Worm (Caenorhabditis elegans) whole organism, L4 larva: ENCODE results near the gene F35H8.4.

Experiments
- F26F4.8 ChIP-seq: fragments of 200-800 bp; sonication (Bioruptor generic); conservative IDR thresholded peaks from 2 replicates; pipeline ENCODE4 v1.3.6; 2022; ENCODE audit warnings: missing genetic modification characterization, missing compliant biosample characterization
- R02D3.7 ChIP-seq: fragments of 150-350 bp; sonication (generic microtip); optimal IDR thresholded peaks from 3 replicates; lab custom pipeline; 2014; ENCODE audit warnings: missing biosample characterization, missing genetic modification characterization
- T20F7.1 ChIP-seq: fragments of 200-800 bp; sonication (Bioruptor generic); optimal IDR thresholded peaks from 2 replicates; lab custom pipeline; 2018; ENCODE audit warnings: mild to moderate bottlenecking, missing genetic modification characterization, missing compliant biosample characterization
- Y105C5A.15 ChIP-seq: fragments of 200-800 bp; sonication (Bioruptor generic); IDR thresholded peaks from 2 replicates; pipeline ENCODE4 v1.3.6; 2022; ENCODE audit warnings: missing genetic modification characterization, missing compliant biosample characterization
- Y48G9A.11 ChIP-seq: fragments of 200-800 bp; sonication (Bioruptor generic); IDR thresholded peaks from 2 replicates; pipeline ENCODE4 v1.3.6; 2022; ENCODE audit warnings: missing genetic modification reagents, missing genetic modification characterization, missing compliant biosample characterization
- aha-1 ChIP-seq: fragments of 150-350 bp; peaks from one replicate; lab custom pipeline; 2014; ENCODE audit warnings: missing biosample characterization, missing genetic modification characterization
- arid-1 ChIP-seq: fragments of 200-800 bp; sonication (Bioruptor generic); conservative IDR thresholded peaks from 2 replicates; pipeline ENCODE4 v1.3.6; 2022; ENCODE audit warnings: missing genetic modification reagents, missing genetic modification characterization, missing compliant biosample characterization
- ceh-28 ChIP-seq: fragments of 150-350 bp; optimal IDR thresholded peaks from 2 replicates; lab custom pipeline; 2014; ENCODE audit warnings: missing biosample characterization, missing genetic modification reagents, missing genetic modification characterization
- ceh-32 ChIP-seq: sonication (generic microtip); optimal IDR thresholded peaks from 2 replicates; lab custom pipeline; 2016; ENCODE audit warnings: mild to moderate bottlenecking, missing genetic modification characterization, missing compliant biosample characterization; ENCODE audit not compliant: poor library complexity
- cey-2 ChIP-seq: sonication (generic microtip); optimal IDR thresholded peaks from 3 replicates; lab custom pipeline; 2017; ENCODE audit warnings: missing genetic modification characterization, mild to moderate bottlenecking, missing compliant biosample characterization, antibody characterized with exemption, borderline replicate concordance; ENCODE audit not compliant: insufficient read depth
- dpl-1 ChIP-seq: fragments of 150-350 bp; optimal IDR thresholded peaks from 2 replicates; lab custom pipeline; 2014; ENCODE audit warnings: missing biosample characterization, missing genetic modification reagents, missing genetic modification characterization
- hif-1 ChIP-seq, 2 experiments: sonication (generic microtip); optimal IDR thresholded peaks; 2 replicates each; lab custom pipeline; 2016 to 2017; ENCODE audit warnings: missing compliant biosample characterization in 2 of 2, missing genetic modification characterization in 2 of 2, missing genetic modification reagents in 2 of 2, missing genotype in 2 of 2, mild to moderate bottlenecking in 1 of 2
- hlh-30 ChIP-seq: sonication (generic microtip); optimal IDR thresholded peaks from 2 replicates; lab custom pipeline; 2017; ENCODE audit warnings: antibody characterized with exemption, mild to moderate bottlenecking, missing genetic modification characterization, missing compliant biosample characterization; ENCODE audit not compliant: insufficient read depth
- jun-1 ChIP-seq: fragments of 150-350 bp; optimal IDR thresholded peaks from 2 replicates; lab custom pipeline; 2014; ENCODE audit warnings: missing biosample characterization, missing genetic modification reagents, missing genetic modification characterization
- lim-7 ChIP-seq: fragments of 200-800 bp; sonication (Bioruptor generic); IDR thresholded peaks from 2 replicates; pipeline ENCODE4 v1.3.6; 2022; ENCODE audit warnings: missing genetic modification characterization, missing compliant biosample characterization
- lin-38 ChIP-seq: fragments of 200-800 bp; sonication (Bioruptor generic); IDR thresholded peaks from 2 replicates; pipeline ENCODE4 v1.3.6; 2022; ENCODE audit warnings: missing genetic modification reagents, missing genetic modification characterization, missing compliant biosample characterization
- lir-3 ChIP-seq: sonication (generic microtip); optimal IDR thresholded peaks from 2 replicates; lab custom pipeline; 2016; ENCODE audit warnings: mild to moderate bottlenecking, missing genetic modification characterization, missing compliant biosample characterization
- mdt-29 ChIP-seq: fragments of 200-800 bp; sonication (Bioruptor generic); IDR thresholded peaks from 2 replicates; pipeline ENCODE4 v1.3.6; 2022; ENCODE audit warnings: missing genetic modification reagents, missing genetic modification characterization, missing compliant biosample characterization
- mes-2 ChIP-seq: sonication (generic microtip); optimal IDR thresholded peaks from 2 replicates; lab custom pipeline; 2016; ENCODE audit warnings: missing genotype, mild to moderate bottlenecking, missing genetic modification characterization, missing compliant biosample characterization; ENCODE audit not compliant: poor library complexity, severe bottlenecking
- nhr-102 ChIP-seq: sonication (generic microtip); optimal IDR thresholded peaks from 2 replicates; lab custom pipeline; 2016; ENCODE audit warnings: mild to moderate bottlenecking, missing genetic modification characterization, moderate library complexity, missing compliant biosample characterization
- nhr-237 ChIP-seq: sonication (generic microtip); optimal IDR thresholded peaks from 2 replicates; lab custom pipeline; 2017; ENCODE audit warnings: missing biosample characterization, missing genetic modification characterization
- pha-4 ChIP-seq, 2 experiments: fragments of 150-350 bp in 1 of 2; fragments of 200-800 bp in 1 of 2; sonication (Bioruptor generic) in 1 of 2; IDR thresholded peaks in 1 of 2; optimal IDR thresholded peaks in 1 of 2; 2 replicates each; pipeline versions ENCODE4 v1.3.6 to Lab custom; 2014 to 2022; ENCODE audit warnings: missing genetic modification characterization in 2 of 2, missing genetic modification reagents in 2 of 2, missing biosample characterization in 1 of 2, missing compliant biosample characterization in 1 of 2
- php-3 ChIP-seq: fragments of 200-800 bp; sonication (Bioruptor generic); IDR thresholded peaks from 2 replicates; pipeline ENCODE4 v1.3.6; 2022; ENCODE audit warnings: missing genetic modification reagents, missing genetic modification characterization, missing compliant biosample characterization
- pqm-1 ChIP-seq: sonication (generic microtip); optimal IDR thresholded peaks from 2 replicates; lab custom pipeline; 2017; ENCODE audit warnings: missing biosample characterization, missing genetic modification characterization
- rbr-2 ChIP-seq: sonication (generic microtip); optimal IDR thresholded peaks from 2 replicates; lab custom pipeline; 2016; ENCODE audit warnings: missing genotype, missing genetic modification characterization, missing compliant biosample characterization
- set-16 ChIP-seq: fragments of 200-800 bp; sonication (Bioruptor generic); IDR thresholded peaks from 2 replicates; pipeline ENCODE4 v1.3.6; 2022; ENCODE audit warnings: missing genetic modification reagents, missing genetic modification characterization, missing compliant biosample characterization
- spr-1 ChIP-seq: sonication (generic microtip); optimal IDR thresholded peaks from 2 replicates; lab custom pipeline; 2016; ENCODE audit warnings: mild to moderate bottlenecking, missing genetic modification characterization, missing compliant biosample characterization
- tra-1 ChIP-seq: fragments of 200-800 bp; sonication (Bioruptor generic); IDR thresholded peaks from 2 replicates; pipeline ENCODE4 v1.3.6; 2022; ENCODE audit warnings: missing genetic modification reagents, missing genetic modification characterization, missing compliant biosample characterization
- unc-130 ChIP-seq: sonication (generic microtip); optimal IDR thresholded peaks from 2 replicates; lab custom pipeline; 2016; ENCODE audit warnings: missing genetic modification reagents, missing genetic modification characterization, missing compliant biosample characterization
- unc-62 ChIP-seq, 3 experiments: fragments of 150-350 bp in 1 of 3; sonication (generic microtip); optimal IDR thresholded peaks in 2 of 3; peaks in 1 of 3; 1 replicate in 1 of 3; 2 replicates in 2 of 3; lab custom pipeline; 2014 to 2017; ENCODE audit warnings: missing biosample characterization in 3 of 3, missing genetic modification characterization in 3 of 3, missing genetic modification reagents in 3 of 3, missing genotype in 1 of 3
- vab-7 ChIP-seq: fragments of 200-800 bp; sonication (Bioruptor generic); IDR thresholded peaks from 2 replicates; pipeline ENCODE4 v1.3.6; 2022; ENCODE audit warnings: missing genetic modification reagents, missing genetic modification characterization, missing compliant biosample characterization
- zip-11 ChIP-seq: fragments of 200-800 bp; sonication (Bioruptor generic); IDR thresholded peaks from 2 replicates; pipeline ENCODE4 v1.3.6; 2022; ENCODE audit warnings: missing genetic modification characterization, missing compliant biosample characterization

F35H8.4 gene

DNA sequence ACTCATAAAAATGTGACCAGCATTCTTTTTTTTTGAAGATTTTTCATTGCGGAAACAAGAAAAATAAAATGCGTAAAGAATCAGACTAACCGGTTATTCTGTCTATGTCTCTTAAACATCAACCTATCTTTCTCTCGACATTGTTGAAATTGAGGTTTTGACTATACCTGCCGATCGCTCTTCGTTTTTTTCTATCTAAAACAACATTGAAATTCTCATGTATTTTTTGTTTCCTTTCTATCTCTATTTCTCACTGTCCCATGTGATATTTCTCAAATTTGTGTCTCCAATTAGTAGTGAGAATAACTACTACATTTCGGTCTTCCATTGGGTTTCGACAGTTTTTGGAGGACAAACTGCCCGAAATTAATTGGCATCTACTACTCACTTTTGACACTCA, 1.1 kb upstream of the F35H8.4 start (continued):
- TF ChIP-seq rbr-2 (tag; lab: Kevin White, UChicago) (no peak), ceh-28 (tag; lab: Kevin White, UChicago) (no peak), jun-1 (tag; lab: Kevin White, UChicago) (no peak), nhr-102 (no peak), hif-1 (tag; optimal IDR thresholded peaks at IDR 0.05; lab: Kevin White, UChicago) (no peak), php-3 (GFP tag; lab: Robert Waterston, UW) (no peak), F26F4.8 (GFP tag; lab: Robert Waterston, UW) (no peak), lin-38 (GFP tag; lab: Robert Waterston, UW) (no peak), mes-2 (tag; lab: Kevin White, UChicago) (no peak), mdt-29 (GFP tag; lab: Robert Waterston, UW) (no peak)

ce11 chrII:9558906-9559305, 923 bp downstream of the F35H8.4 start:
- TF ChIP-seq aha-1 (peak; percentile 66), unc-62 (GFP tag; optimal IDR thresholded peaks at IDR 0.05 in 1 of 2; lab: Kevin White, UChicago) (peak in 1 of 2 experiments; percentile 58), unc-62 (tag; optimal IDR thresholded peaks at IDR 0.05; lab: Kevin White, UChicago) (no peak), jun-1 (tag; lab: Kevin White, UChicago) (no peak)

DNA sequence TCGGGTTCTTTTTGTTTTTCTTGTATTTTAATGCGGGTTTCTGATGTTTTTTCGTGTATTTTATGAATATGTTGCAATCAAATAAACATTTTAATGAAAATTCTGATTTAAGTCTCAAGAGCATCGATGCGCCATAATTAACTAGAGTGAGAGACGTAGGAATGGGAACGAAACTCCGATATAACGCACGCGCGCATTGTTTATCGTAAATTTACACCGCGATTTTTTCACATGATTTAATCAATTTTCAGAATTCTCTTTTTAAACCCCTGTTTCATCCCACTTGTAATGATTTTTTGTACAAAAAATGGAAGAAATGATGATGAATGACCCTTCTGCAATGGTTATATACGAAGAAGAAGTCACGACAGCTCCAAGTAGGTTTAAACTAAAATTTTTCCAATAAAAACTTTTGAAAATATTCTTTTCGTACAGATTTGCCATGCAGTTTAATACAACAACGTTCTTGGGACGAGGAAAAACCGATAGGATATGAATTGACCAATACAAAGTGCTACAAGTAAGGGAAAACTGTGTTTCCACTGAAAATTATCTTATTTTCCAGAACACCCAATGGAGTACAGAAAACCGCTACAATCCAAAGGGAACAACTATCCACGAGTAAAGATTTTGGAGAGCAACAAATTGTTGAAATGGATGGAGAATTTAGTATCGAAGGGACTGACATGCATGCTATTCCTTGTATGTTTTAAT, 2.2 kb downstream of the F35H8.4 start, which contains the start of gene zfp-2:
Gene zfp-2, plus strand, starts transcription at position 214 of the 714 bp plus-strand sequence.
- TF ChIP-seq T20F7.1 (GFP tag; lab: Kevin White, UChicago) = peak; percentile 92
- TF ChIP-seq R02D3.7 (tag; lab: Kevin White, UChicago) = peak; percentile 62
- no peak for TF ChIP-seq spr-1
- peak; percentile 66 for TF ChIP-seq hlh-30 (tag; lab: Kevin White, UChicago)
- TF ChIP-seq lir-3 (tag; lab: Kevin White, UChicago) = no peak
- TF ChIP-seq unc-62 (GFP tag; optimal IDR thresholded peaks at IDR 0.05 in 1 of 2; lab: Kevin White, UChicago) = peak in 1 of 2 experiments; percentile 65
- TF ChIP-seq unc-62 (tag; optimal IDR thresholded peaks at IDR 0.05; lab: Kevin White, UChicago) = no peak
- TF ChIP-seq tra-1 (GFP tag; lab: Robert Waterston, UW) = no peak
- peak; percentile 52 for TF ChIP-seq aha-1
- TF ChIP-seq ceh-32 (tag; lab: Kevin White, UChicago) = no peak
- TF ChIP-seq Y48G9A.11 (GFP tag; lab: Robert Waterston, UW) = peak; percentile 86
- no peak for TF ChIP-seq Y105C5A.15 (GFP tag; lab: Robert Waterston, UW)
- TF ChIP-seq pqm-1 (tag; lab: Kevin White, UChicago) = no peak
- TF ChIP-seq nhr-237 (tag; lab: Kevin White, UChicago) = no peak
- TF ChIP-seq dpl-1 (GFP tag; lab: Kevin White, UChicago) = peak; percentile 2
- no peak for TF ChIP-seq zip-11 (GFP tag; lab: Robert Waterston, UW)
- TF ChIP-seq arid-1 = no peak
- TF ChIP-seq cey-2 (tag; lab: Kevin White, UChicago) = no peak
- no peak for TF ChIP-seq pha-4 (GFP tag; IDR thresholded peaks at IDR 0.05; lab: Robert Waterston, UW)
- no peak for TF ChIP-seq pha-4 (tag; optimal IDR thresholded peaks at IDR 0.05; lab: Kevin White, UChicago)
- no peak for TF ChIP-seq unc-130
- TF ChIP-seq vab-7 (GFP tag; lab: Robert Waterston, UW) = no peak

DNA sequence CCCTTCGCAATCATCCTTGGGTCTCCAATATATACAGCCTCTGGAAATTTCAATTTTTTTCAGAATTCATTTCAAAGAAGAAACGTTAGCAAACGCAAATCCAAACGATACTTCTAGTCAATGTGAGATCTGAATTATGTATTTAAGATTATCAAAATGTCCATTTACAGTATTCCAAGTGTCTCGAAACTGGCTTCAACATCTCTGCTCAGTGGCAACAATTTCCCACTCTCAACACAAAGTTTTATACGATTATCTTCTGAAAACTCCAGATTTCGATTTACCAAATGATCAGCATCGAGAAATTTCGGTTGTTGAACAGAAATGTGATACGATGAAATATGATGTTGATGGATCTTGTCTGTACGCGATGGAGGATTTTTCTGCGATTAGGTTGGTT, 3.2 kb downstream of the F35H8.4 start:
- TF ChIP-seq aha-1 (peak; percentile 91), set-16 (GFP tag; lab: Robert Waterston, UW) (no peak), lim-7 (GFP tag; lab: Robert Waterston, UW) (no peak), unc-62 (GFP tag; optimal IDR thresholded peaks at IDR 0.05 in 1 of 2; lab: Kevin White, UChicago) (peak in 1 of 2 experiments; percentile 69), unc-62 (tag; optimal IDR thresholded peaks at IDR 0.05; lab: Kevin White, UChicago) (no peak)
- TF ChIP-seq, all 104 proteins: peak for 2
